Worm (Caenorhabditis elegans) whole organism, L2 larva: Measurements from ENCODE around the gene K07F5.16.

Source experiments
- C34F6.9 ChIP-seq: fragments of 150-350 bp; optimal IDR thresholded peaks from 2 replicates; lab custom pipeline; 2014; ENCODE audit warnings: missing biosample characterization, missing genetic modification characterization
- Y55F3AM.14 ChIP-seq: fragments of 200-800 bp; sonication (Bioruptor generic); optimal IDR thresholded peaks from 2 replicates; lab custom pipeline; 2018; ENCODE audit warnings: mild to moderate bottlenecking, missing genetic modification characterization, missing compliant biosample characterization
- ZK546.5 ChIP-seq: sonication (generic microtip); optimal IDR thresholded peaks from 2 replicates; lab custom pipeline; 2017; ENCODE audit warnings: missing biosample characterization, missing genetic modification characterization
- aly-2 ChIP-seq: fragments of 150-350 bp; optimal IDR thresholded peaks from 2 replicates; lab custom pipeline; 2014; ENCODE audit warnings: missing biosample characterization, missing genetic modification characterization
- ama-1 ChIP-seq: fragments of 150-350 bp; optimal IDR thresholded peaks from 2 replicates; lab custom pipeline; 2018; ENCODE audit warnings: inconsistent platforms
- blmp-1 ChIP-seq: sonication (generic microtip); optimal IDR thresholded peaks from 2 replicates; lab custom pipeline; 2017; ENCODE audit warnings: missing genetic modification characterization, mild to moderate bottlenecking, missing compliant biosample characterization, antibody characterized with exemption, moderate library complexity; ENCODE audit not compliant: insufficient read depth
- crh-2 ChIP-seq: sonication (generic microtip); optimal IDR thresholded peaks from 2 replicates; lab custom pipeline; 2017; ENCODE audit warnings: missing biosample characterization, missing genetic modification characterization
- dmd-4 ChIP-seq: sonication (generic microtip); optimal IDR thresholded peaks from 2 replicates; lab custom pipeline; 2017; ENCODE audit warnings: missing biosample characterization, missing genetic modification characterization
- elt-1 ChIP-seq: fragments of 150-350 bp; optimal IDR thresholded peaks from 2 replicates; lab custom pipeline; 2014; ENCODE audit warnings: missing biosample characterization, missing genetic modification characterization
- elt-3 ChIP-seq: sonication (generic microtip); optimal IDR thresholded peaks from 2 replicates; lab custom pipeline; 2017; ENCODE audit warnings: missing biosample characterization, missing genetic modification characterization
- fos-1 ChIP-seq: fragments of 150-350 bp; optimal IDR thresholded peaks from 2 replicates; lab custom pipeline; 2014; ENCODE audit warnings: missing biosample characterization, missing genetic modification characterization
- gmeb-1 ChIP-seq: fragments of 150-350 bp; optimal IDR thresholded peaks from 2 replicates; lab custom pipeline; 2014; ENCODE audit warnings: missing biosample characterization, missing genetic modification characterization
- lin-13 ChIP-seq: fragments of 150-350 bp; optimal IDR thresholded peaks from 2 replicates; lab custom pipeline; 2014; ENCODE audit warnings: missing biosample characterization, missing genetic modification reagents, missing genetic modification characterization
- lin-39 ChIP-seq: fragments of 150-350 bp; optimal IDR thresholded peaks from 2 replicates; lab custom pipeline; 2014; ENCODE audit warnings: missing biosample characterization, missing genetic modification reagents, missing genetic modification characterization
- lsy-2 ChIP-seq, 2 experiments: fragments of 150-350 bp in 1 of 2; sonication (generic microtip) in 1 of 2; optimal IDR thresholded peaks; 2 replicates each; lab custom pipeline; 2014 to 2017; ENCODE audit warnings: missing biosample characterization in 2 of 2, missing genetic modification characterization in 2 of 2
- mab-5 ChIP-seq: fragments of 150-350 bp; optimal IDR thresholded peaks from 2 replicates; lab custom pipeline; 2014; ENCODE audit warnings: missing biosample characterization, missing genetic modification characterization
- mbf-1 ChIP-seq: sonication (generic microtip); optimal IDR thresholded peaks from 2 replicates; lab custom pipeline; 2017; ENCODE audit warnings: missing biosample characterization, missing genetic modification characterization
- nhr-10 ChIP-seq: sonication (generic microtip); optimal IDR thresholded peaks from 2 replicates; lab custom pipeline; 2017; ENCODE audit warnings: missing biosample characterization, missing genetic modification characterization
- nhr-12 ChIP-seq: fragments of 150-350 bp; optimal IDR thresholded peaks from 2 replicates; lab custom pipeline; 2014; ENCODE audit warnings: missing biosample characterization, missing genetic modification characterization
- nhr-129 ChIP-seq: fragments of 150-350 bp; optimal IDR thresholded peaks from 2 replicates; lab custom pipeline; 2014; ENCODE audit warnings: missing biosample characterization, missing genetic modification characterization
- nhr-21 ChIP-seq: fragments of 150-350 bp; optimal IDR thresholded peaks from 2 replicates; lab custom pipeline; 2014; ENCODE audit warnings: missing biosample characterization, missing genetic modification characterization
- nhr-23 ChIP-seq: fragments of 150-350 bp; optimal IDR thresholded peaks from 2 replicates; lab custom pipeline; 2014; ENCODE audit warnings: missing biosample characterization, missing genetic modification reagents, missing genetic modification characterization
- nhr-237 ChIP-seq: fragments of 150-350 bp; optimal IDR thresholded peaks from 2 replicates; lab custom pipeline; 2014; ENCODE audit warnings: missing biosample characterization, missing genetic modification characterization
- nhr-25 ChIP-seq: fragments of 150-350 bp; sonication (generic microtip); optimal IDR thresholded peaks from 3 replicates; lab custom pipeline; 2014; ENCODE audit warnings: missing biosample characterization, missing genetic modification characterization
- nhr-6 ChIP-seq: fragments of 150-350 bp; optimal IDR thresholded peaks from 2 replicates; lab custom pipeline; 2014; ENCODE audit warnings: missing biosample characterization, missing genetic modification characterization
- sma-3 ChIP-seq: sonication (generic microtip); optimal IDR thresholded peaks from 2 replicates; lab custom pipeline; 2016; ENCODE audit warnings: missing genetic modification reagents, missing genetic modification characterization, missing compliant biosample characterization
- snpc-4 ChIP-seq: fragments of 150-350 bp; optimal IDR thresholded peaks from 2 replicates; lab custom pipeline; 2014; ENCODE audit warnings: missing biosample characterization, missing genetic modification characterization
- unc-39 ChIP-seq: fragments of 150-350 bp; optimal IDR thresholded peaks from 2 replicates; lab custom pipeline; 2014; ENCODE audit warnings: missing biosample characterization, missing genetic modification characterization
- unc-55 ChIP-seq: fragments of 150-350 bp; sonication (generic microtip); optimal IDR thresholded peaks from 3 replicates; lab custom pipeline; 2014; ENCODE audit warnings: missing biosample characterization, missing genetic modification reagents, missing genetic modification characterization
- unc-62 ChIP-seq: fragments of 150-350 bp; optimal IDR thresholded peaks from 2 replicates; lab custom pipeline; 2014; ENCODE audit warnings: missing biosample characterization, missing genetic modification reagents, missing genetic modification characterization
- ztf-1 ChIP-seq: fragments of 200-800 bp; sonication (Bioruptor generic); conservative IDR thresholded peaks from 2 replicates; pipeline ENCODE4 v1.3.6; 2022; ENCODE audit warnings: missing genetic modification characterization, missing compliant biosample characterization

The K07F5.16 gene

DNA sequence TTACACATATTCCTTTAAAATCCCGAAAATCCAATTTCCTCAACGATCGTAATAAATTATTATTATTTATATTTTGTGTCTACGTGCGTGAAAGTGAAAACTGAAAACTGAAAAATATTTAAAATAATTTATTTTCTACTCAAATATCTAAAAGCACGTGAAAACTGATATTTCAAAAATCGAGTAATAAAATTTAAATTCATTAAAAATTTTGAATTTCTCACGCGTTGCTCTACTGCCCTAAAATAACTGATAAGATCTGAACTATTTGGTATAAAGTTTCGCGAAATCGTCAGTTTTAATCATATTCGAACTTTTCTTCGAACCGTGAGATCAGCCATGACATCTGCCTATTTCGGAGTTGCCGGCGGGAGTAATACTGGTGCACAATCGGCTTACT, 11.7 kb upstream of the K07F5.16 start, which contains the start of gene ssq-1:
TSS of gene ssq-1 (plus strand) at position 301 of the 400 bp plus-strand sequence.
- TF ChIP-seq lsy-2 (tag; optimal IDR thresholded peaks at IDR 0.05; lab: Kevin White, UChicago): no peak
- TF ChIP-seq elt-3: no peak

DNA sequence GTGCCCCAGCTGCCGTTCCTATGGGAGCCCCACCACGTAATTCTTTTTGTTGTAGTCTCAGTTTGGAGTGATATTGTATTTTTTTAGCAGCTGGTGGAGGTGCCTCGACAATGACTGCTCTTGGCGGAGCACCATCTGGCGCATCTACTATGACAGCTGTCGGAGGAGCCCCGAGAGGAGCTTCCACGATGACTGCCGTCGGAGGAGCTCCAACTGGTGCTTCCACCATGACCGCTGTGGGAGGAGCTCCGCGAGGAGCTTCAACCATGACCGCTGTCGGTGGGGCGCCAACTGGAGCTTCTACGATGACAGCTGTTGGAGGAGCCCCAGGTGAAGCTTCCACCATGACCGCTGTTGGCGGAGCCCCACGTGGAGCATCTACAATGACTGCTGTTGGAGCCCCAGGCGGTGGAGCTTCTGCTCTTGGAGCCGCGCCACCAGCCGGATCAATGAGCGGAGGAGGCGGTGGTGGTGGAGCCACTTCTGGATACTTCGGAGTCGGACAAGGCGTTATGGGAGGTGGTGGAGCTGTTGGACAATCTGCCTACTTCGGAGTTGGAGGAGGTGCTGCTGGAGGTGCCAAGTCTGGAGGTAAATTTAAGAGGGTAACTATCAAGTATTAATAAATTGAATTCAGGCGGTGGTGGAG, 11.0 kb upstream of the K07F5.16 start:
- TF ChIP-seq nhr-10 (tag; lab: Kevin White, UChicago) (no peak), nhr-12 (tag; lab: Kevin White, UChicago) (no peak), nhr-6 (tag; lab: Kevin White, UChicago) (no peak), unc-39 (no peak), dmd-4 (no peak), snpc-4 (tag; lab: Kevin White, UChicago) (no peak)
- TF ChIP-seq, all 48 proteins: peak for 0

DNA sequence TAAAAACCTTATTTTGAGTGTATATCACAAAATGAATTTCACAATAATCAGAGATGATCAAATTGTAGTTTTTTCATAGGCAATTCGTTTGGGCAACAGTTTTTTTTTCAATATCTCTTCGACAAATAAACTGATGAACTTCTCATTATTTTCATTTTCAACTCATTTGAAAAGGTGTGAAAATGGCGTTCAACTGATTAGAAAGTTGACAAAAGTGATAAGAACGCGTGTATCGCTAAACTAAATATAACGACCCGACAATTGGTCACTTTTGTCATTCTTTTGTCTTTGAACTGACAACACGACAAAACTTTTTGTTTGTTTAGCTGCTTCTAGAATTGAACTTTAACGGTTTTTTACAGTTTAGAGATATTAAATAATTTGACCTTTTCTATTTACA, 9.0 kb upstream of the K07F5.16 start:
- TF ChIP-seq fos-1 (tag; lab: Kevin White, UChicago): peak; percentile 53
- TF ChIP-seq mbf-1 (tag; lab: Kevin White, UChicago): no peak

DNA sequence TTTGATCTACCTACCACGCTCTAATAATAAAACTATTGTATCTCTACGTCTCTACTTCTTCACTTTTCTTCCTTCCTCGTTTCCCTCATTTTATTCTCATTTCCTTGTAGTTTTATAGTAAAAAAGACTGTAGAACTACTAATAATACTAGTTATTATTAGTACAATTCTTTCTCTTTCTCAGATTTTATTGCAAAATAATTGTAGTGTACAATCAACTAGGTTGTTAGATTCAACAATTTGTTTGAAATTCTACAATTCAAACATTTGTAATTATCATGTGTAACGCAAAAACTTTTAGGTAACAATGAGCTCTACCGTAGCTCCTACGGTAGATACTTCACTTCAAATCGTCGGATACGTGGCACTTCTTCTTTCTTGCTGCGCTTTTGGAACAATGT, 8.2 kb upstream of the K07F5.16 start, which contains the start of gene K07F5.12:
TSS of gene K07F5.12 (plus strand) at position 301 of the 400 bp plus-strand sequence.
- TF ChIP-seq nhr-23: no peak
- no peak for TF ChIP-seq sma-3 (GFP tag; lab: Kevin White, UChicago)
- no peak for TF ChIP-seq nhr-25 (tag; lab: Kevin White, UChicago)
- TF ChIP-seq C34F6.9 (tag; lab: Kevin White, UChicago): no peak
- TF ChIP-seq ztf-1 (GFP tag; lab: Robert Waterston, UW): no peak
- TF ChIP-seq mab-5 (tag; lab: Kevin White, UChicago): no peak
- TF ChIP-seq ama-1: no peak
- TF ChIP-seq nhr-12 (tag; lab: Kevin White, UChicago): no peak

DNA sequence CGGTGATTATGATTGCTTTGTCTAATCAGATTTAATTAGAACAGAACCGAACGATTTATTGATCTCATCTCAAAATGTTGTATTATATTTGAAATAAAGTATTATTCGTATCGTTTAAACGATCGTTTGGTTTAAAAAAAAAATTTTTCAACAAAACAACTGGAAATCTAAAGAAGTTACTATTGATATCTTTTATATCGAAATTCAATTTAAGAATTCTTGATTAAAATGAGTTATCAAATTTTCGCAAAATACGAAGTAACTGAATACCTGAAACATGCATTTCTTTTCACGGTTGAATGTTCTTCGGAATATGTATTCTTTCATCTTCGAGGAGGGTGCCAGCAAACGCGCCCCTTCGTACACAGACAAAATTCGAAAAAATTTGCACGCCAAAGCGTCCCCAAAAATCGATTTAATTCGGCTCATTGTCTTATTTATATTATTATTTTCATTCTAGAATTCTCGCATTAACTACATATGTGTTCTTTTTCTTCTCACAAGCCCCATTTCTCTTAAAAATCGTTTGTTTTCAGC, 5.9 kb upstream of the K07F5.16 start, which contains the start of gene npp-1:
TSS of gene npp-1 (plus strand) at position 537 of the 537 bp plus-strand sequence.
- TF ChIP-seq unc-62 (GFP tag; lab: Kevin White, UChicago) (no peak), fos-1 (tag; lab: Kevin White, UChicago) (peak; percentile 2), crh-2 (tag; lab: Kevin White, UChicago) (peak; percentile 4), elt-1 (no peak), nhr-129 (peak; percentile 61), unc-55 (GFP tag; lab: Kevin White, UChicago) (peak; percentile 62), gmeb-1 (peak; percentile 32), aly-2 (no peak), C34F6.9 (tag; lab: Kevin White, UChicago) (peak; percentile 70), nhr-25 (tag; lab: Kevin White, UChicago) (no peak)
- TF ChIP-seq, all 48 proteins: peak for 6

DNA sequence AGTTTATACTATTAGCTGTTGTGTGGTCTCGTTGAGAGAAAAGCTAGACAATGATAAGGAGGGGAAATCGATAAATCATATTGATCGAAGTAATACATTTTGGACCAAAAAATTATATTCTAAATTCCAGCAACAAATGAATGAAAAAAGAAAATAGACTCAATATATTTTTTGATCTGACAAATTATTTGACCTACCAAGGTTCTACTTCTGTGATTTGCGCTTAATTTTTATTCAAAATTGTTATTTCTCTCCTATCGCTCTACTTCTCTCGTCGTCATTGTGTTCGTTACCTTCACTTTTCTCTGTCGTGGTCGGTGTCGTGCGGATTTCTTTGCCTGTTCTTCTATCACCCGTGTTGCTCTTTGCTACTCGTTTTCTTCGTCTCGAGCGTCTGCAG, 4.9 kb upstream of the K07F5.16 start:
- no peak for TF ChIP-seq unc-39
- no peak for TF ChIP-seq nhr-23
- no peak for TF ChIP-seq lin-39 (tag; lab: Kevin White, UChicago)
- TF ChIP-seq ztf-1 (GFP tag; lab: Robert Waterston, UW): no peak
- TF ChIP-seq nhr-129: no peak
- TF ChIP-seq snpc-4 (tag; lab: Kevin White, UChicago): no peak
- no peak for TF ChIP-seq elt-3
- TF ChIP-seq lin-13 (GFP tag; lab: Kevin White, UChicago): no peak
- no peak for TF ChIP-seq ZK546.5 (tag; lab: Kevin White, UChicago)
- no peak for TF ChIP-seq nhr-12 (tag; lab: Kevin White, UChicago)
- no peak for TF ChIP-seq fos-1 (tag; lab: Kevin White, UChicago)
- no peak for TF ChIP-seq mbf-1 (tag; lab: Kevin White, UChicago)
- no peak for TF ChIP-seq mab-5 (tag; lab: Kevin White, UChicago)
- TF ChIP-seq nhr-21: no peak
- no peak for TF ChIP-seq aly-2
- no peak for TF ChIP-seq nhr-237
- no peak for TF ChIP-seq dmd-4
- TF ChIP-seq blmp-1 (tag; lab: Kevin White, UChicago): no peak
- no peak for TF ChIP-seq Y55F3AM.14
